Worm (Caenorhabditis elegans) whole organism, young adult: ENCODE results near the gene K02D10.4.
A peak's percentile ranks its signal among the peaks of the same experiment; 100 is the strongest.

Experiments
- C06A6.2 ChIP-seq: fragments of 200-800 bp; sonication (Bioruptor generic); conservative IDR thresholded peaks from 2 replicates; pipeline ENCODE4 v1.3.6; 2022; ENCODE audit warnings: missing genetic modification characterization, missing compliant biosample characterization
- F33H1.4 ChIP-seq: fragments of 200-800 bp; sonication (Bioruptor generic); IDR thresholded peaks from 2 replicates; pipeline ENCODE4 v1.3.6; 2022; ENCODE audit warnings: missing genetic modification reagents, missing genetic modification characterization, missing compliant biosample characterization
- F37B4.10 ChIP-seq: fragments of 200-800 bp; sonication (Bioruptor generic); IDR thresholded peaks from 2 replicates; pipeline ENCODE4 v1.3.6; 2022; ENCODE audit warnings: missing genetic modification characterization, missing compliant biosample characterization
- K11D2.4 ChIP-seq: fragments of 200-800 bp; sonication (Bioruptor generic); IDR thresholded peaks from 2 replicates; pipeline ENCODE4 v1.3.6; 2022; ENCODE audit warnings: missing genetic modification reagents, missing genetic modification characterization, missing compliant biosample characterization
- Y53G8AR.9 ChIP-seq: fragments of 200-800 bp; sonication (Bioruptor generic); conservative IDR thresholded peaks from 2 replicates; pipeline ENCODE4 v1.3.6; 2022; ENCODE audit warnings: missing genetic modification reagents, missing genetic modification characterization, missing compliant biosample characterization
- Y79H2A.3 ChIP-seq: fragments of 200-800 bp; sonication (Bioruptor generic); conservative IDR thresholded peaks from 2 replicates; pipeline ENCODE4 v1.3.6; 2022; ENCODE audit warnings: missing genetic modification reagents, missing genetic modification characterization, missing compliant biosample characterization
- ZK185.1 ChIP-seq: sonication (generic microtip); optimal IDR thresholded peaks from 2 replicates; lab custom pipeline; 2016; ENCODE audit warnings: mild to moderate bottlenecking, missing genetic modification characterization, missing compliant biosample characterization; ENCODE audit not compliant: poor library complexity, severe bottlenecking
- aptf-2 ChIP-seq: fragments of 200-800 bp; sonication (Bioruptor generic); conservative IDR thresholded peaks from 2 replicates; pipeline ENCODE4 v1.3.6; 2022; ENCODE audit warnings: missing genetic modification reagents, missing genetic modification characterization, missing compliant biosample characterization
- aptf-3 ChIP-seq: fragments of 200-800 bp; sonication (Bioruptor generic); IDR thresholded peaks from 2 replicates; pipeline ENCODE4 v1.3.6; 2022; ENCODE audit warnings: missing genetic modification characterization, missing compliant biosample characterization
- cebp-1 ChIP-seq, 2 experiments: fragments of 200-800 bp in 1 of 2; sonication (Bioruptor generic) in 1 of 2; sonication (generic microtip) in 1 of 2; IDR thresholded peaks in 1 of 2; optimal IDR thresholded peaks in 1 of 2; 2 replicates each; pipeline versions ENCODE4 v1.3.6 to Lab custom; 2017 to 2022; ENCODE audit warnings: missing compliant biosample characterization in 2 of 2, missing genetic modification characterization in 2 of 2, mild to moderate bottlenecking in 1 of 2, missing genetic modification reagents in 1 of 2, moderate library complexity in 1 of 2
- ceh-100 ChIP-seq: fragments of 200-800 bp; sonication (Bioruptor generic); IDR thresholded peaks from 2 replicates; pipeline ENCODE4 v1.3.6; 2022; ENCODE audit warnings: missing genetic modification reagents, missing genetic modification characterization, missing compliant biosample characterization
- ceh-27 ChIP-seq: fragments of 200-800 bp; sonication (Bioruptor generic); optimal IDR thresholded peaks from 2 replicates; lab custom pipeline; 2018; ENCODE audit warnings: mild to moderate bottlenecking, missing genetic modification characterization, moderate library complexity, missing compliant biosample characterization
- ceh-40 ChIP-seq: fragments of 200-800 bp; sonication (Bioruptor generic); IDR thresholded peaks from 2 replicates; pipeline ENCODE4 v1.3.6; 2022; ENCODE audit warnings: missing genetic modification characterization, missing compliant biosample characterization
- ceh-58 ChIP-seq: fragments of 200-800 bp; sonication (Bioruptor generic); IDR thresholded peaks from 2 replicates; pipeline ENCODE4 v1.3.6; 2022; ENCODE audit warnings: missing genetic modification characterization, missing compliant biosample characterization
- dox-1 ChIP-seq: fragments of 200-800 bp; sonication (Bioruptor generic); IDR thresholded peaks from 2 replicates; pipeline ENCODE4 v1.3.6; 2022; ENCODE audit warnings: missing genetic modification reagents, missing genetic modification characterization, missing compliant biosample characterization
- dpl-1 ChIP-seq: fragments of 150-350 bp; optimal IDR thresholded peaks from 2 replicates; lab custom pipeline; 2014; ENCODE audit warnings: missing biosample characterization, missing genetic modification reagents, missing genetic modification characterization
- ekl-4 ChIP-seq: fragments of 200-800 bp; sonication (Bioruptor generic); IDR thresholded peaks from 2 replicates; pipeline ENCODE4 v1.3.6; 2022; ENCODE audit warnings: missing genetic modification reagents, missing genetic modification characterization, missing compliant biosample characterization
- ets-4 ChIP-seq: fragments of 200-800 bp; sonication (Bioruptor generic); optimal IDR thresholded peaks from 2 replicates; lab custom pipeline; 2018; ENCODE audit warnings: mild to moderate bottlenecking, missing genetic modification characterization, missing compliant biosample characterization
- gei-17 ChIP-seq: fragments of 200-800 bp; sonication (Bioruptor generic); optimal IDR thresholded peaks from 2 replicates; lab custom pipeline; 2018; ENCODE audit warnings: mild to moderate bottlenecking, missing genetic modification characterization, missing compliant biosample characterization
- hlh-26 ChIP-seq: fragments of 200-800 bp; sonication (Bioruptor generic); conservative IDR thresholded peaks from 2 replicates; pipeline ENCODE4 v1.3.6; 2022; ENCODE audit warnings: missing genetic modification reagents, missing genetic modification characterization, missing compliant biosample characterization
- hmg-1.2 ChIP-seq: fragments of 200-800 bp; sonication (Bioruptor generic); IDR thresholded peaks from 2 replicates; pipeline ENCODE4 v1.3.6; 2022; ENCODE audit warnings: missing genetic modification reagents, missing genetic modification characterization, missing compliant biosample characterization
- hsf-1 ChIP-seq: fragments of 200-800 bp; sonication (Bioruptor generic); IDR thresholded peaks from 2 replicates; pipeline ENCODE4 v1.3.6; 2022; ENCODE audit warnings: missing genetic modification reagents, missing genetic modification characterization, missing compliant biosample characterization
- let-607 ChIP-seq, 2 experiments: fragments of 200-800 bp in 1 of 2; sonication (Bioruptor generic) in 1 of 2; sonication (generic microtip) in 1 of 2; optimal IDR thresholded peaks; 2 replicates each; lab custom pipeline; 2016 to 2018; ENCODE audit warnings: mild to moderate bottlenecking in 2 of 2, missing compliant biosample characterization in 2 of 2, missing genetic modification characterization in 2 of 2, moderate library complexity in 2 of 2, missing genotype in 1 of 2
- lin-26 ChIP-seq: fragments of 200-800 bp; sonication (Bioruptor generic); IDR thresholded peaks from 2 replicates; pipeline ENCODE4 v1.3.6; 2022; ENCODE audit warnings: missing genetic modification reagents, missing genetic modification characterization, missing compliant biosample characterization
- lin-54 ChIP-seq: fragments of 200-800 bp; sonication (Bioruptor generic); optimal IDR thresholded peaks from 2 replicates; lab custom pipeline; 2018; ENCODE audit warnings: mild to moderate bottlenecking, missing genetic modification characterization, missing compliant biosample characterization
- lir-1 ChIP-seq: fragments of 200-800 bp; sonication (Bioruptor generic); conservative IDR thresholded peaks from 2 replicates; pipeline ENCODE4 v1.3.6; 2022; ENCODE audit warnings: missing genetic modification reagents, missing genetic modification characterization, missing compliant biosample characterization
- lsl-1 ChIP-seq: fragments of 200-800 bp; sonication (Bioruptor generic); optimal IDR thresholded peaks from 2 replicates; lab custom pipeline; 2018; ENCODE audit warnings: mild to moderate bottlenecking, missing genetic modification characterization, moderate library complexity, missing compliant biosample characterization
- lsy-27 ChIP-seq: sonication (generic microtip); optimal IDR thresholded peaks from 2 replicates; lab custom pipeline; 2017; ENCODE audit warnings: missing genetic modification characterization, mild to moderate bottlenecking, missing compliant biosample characterization, antibody characterized with exemption, missing genotype, borderline replicate concordance; ENCODE audit not compliant: insufficient read depth
- madf-10 ChIP-seq: sonication (generic microtip); optimal IDR thresholded peaks from 2 replicates; lab custom pipeline; 2016; ENCODE audit warnings: mild to moderate bottlenecking, missing genetic modification characterization, missing compliant biosample characterization
- madf-6 ChIP-seq: fragments of 200-800 bp; sonication (Bioruptor generic); IDR thresholded peaks from 2 replicates; pipeline ENCODE4 v1.3.6; 2022; ENCODE audit warnings: missing genetic modification reagents, missing genetic modification characterization, missing compliant biosample characterization
- mcd-1 ChIP-seq: fragments of 200-800 bp; sonication (Bioruptor generic); IDR thresholded peaks from 2 replicates; pipeline ENCODE4 v1.3.6; 2022; ENCODE audit warnings: missing genetic modification reagents, missing genetic modification characterization, missing compliant biosample characterization
- nfya-2 ChIP-seq: fragments of 200-800 bp; sonication (Bioruptor generic); IDR thresholded peaks from 2 replicates; pipeline ENCODE4 v1.3.6; 2022; ENCODE audit warnings: missing genetic modification reagents, missing genetic modification characterization, missing compliant biosample characterization
- nhr-80 ChIP-seq: sonication (generic microtip); optimal IDR thresholded peaks from 2 replicates; lab custom pipeline; 2016; ENCODE audit warnings: missing genetic modification characterization, missing compliant biosample characterization
- nhr-90 ChIP-seq: sonication (generic microtip); optimal IDR thresholded peaks from 2 replicates; lab custom pipeline; 2016; ENCODE audit warnings: missing genotype, mild to moderate bottlenecking, missing genetic modification characterization, missing compliant biosample characterization
- pbrm-1 ChIP-seq: fragments of 200-800 bp; sonication (Bioruptor generic); IDR thresholded peaks from 2 replicates; pipeline ENCODE4 v1.3.6; 2022; ENCODE audit warnings: missing genetic modification reagents, missing genetic modification characterization, missing compliant biosample characterization
- rcor-1 ChIP-seq: fragments of 200-800 bp; sonication (Bioruptor generic); IDR thresholded peaks from 2 replicates; pipeline ENCODE4 v1.3.6; 2022; ENCODE audit warnings: missing genetic modification reagents, missing genetic modification characterization, missing compliant biosample characterization
- repo-1 ChIP-seq: sonication (generic microtip); optimal IDR thresholded peaks from 2 replicates; lab custom pipeline; 2017; ENCODE audit warnings: mild to moderate bottlenecking, missing genetic modification characterization, missing compliant biosample characterization
- sdz-38 ChIP-seq: sonication (generic microtip); optimal IDR thresholded peaks from 2 replicates; lab custom pipeline; 2016; ENCODE audit warnings: missing genotype, missing genetic modification characterization, missing compliant biosample characterization
- snpc-4 ChIP-seq, 5 experiments: fragments of 150-350 bp in 1 of 5; sonication (generic microtip) in 4 of 5; optimal IDR thresholded peaks; 2 replicates each; lab custom pipeline; 2014 to 2018; ENCODE audit warnings: missing genetic modification characterization in 5 of 5, missing biosample characterization in 3 of 5, antibody characterized with exemption in 2 of 5, mild to moderate bottlenecking in 2 of 5, missing compliant biosample characterization in 2 of 5, missing genotype in 2 of 5, moderate library complexity in 2 of 5, missing genetic modification reagents in 1 of 5
- somi-1 ChIP-seq: fragments of 200-800 bp; sonication (Bioruptor generic); optimal IDR thresholded peaks from 2 replicates; lab custom pipeline; 2018; ENCODE audit warnings: mild to moderate bottlenecking, missing genetic modification characterization, missing compliant biosample characterization
- tbp1 ChIP-seq: fragments of 200-800 bp; sonication (Bioruptor generic); optimal IDR thresholded peaks from 2 replicates; lab custom pipeline; 2018; ENCODE audit warnings: mild to moderate bottlenecking, missing genetic modification characterization, missing compliant biosample characterization
- zfh-2 ChIP-seq: fragments of 200-800 bp; sonication (Bioruptor generic); conservative IDR thresholded peaks from 2 replicates; pipeline ENCODE4 v1.3.6; 2022; ENCODE audit warnings: missing genetic modification reagents, missing genetic modification characterization, missing compliant biosample characterization
- ztf-26 ChIP-seq: sonication (generic microtip); optimal IDR thresholded peaks from 2 replicates; lab custom pipeline; 2017; ENCODE audit warnings: missing genetic modification characterization, missing compliant biosample characterization
- ztf-6 ChIP-seq: fragments of 200-800 bp; sonication (Bioruptor generic); IDR thresholded peaks from 2 replicates; pipeline ENCODE4 v1.3.6; 2022; ENCODE audit warnings: missing genetic modification reagents, missing genetic modification characterization, missing compliant biosample characterization

Gene K02D10.4

ce11 chrIII:8795595-8796141, 15.9 kb upstream of the K02D10.4 start (continued):
- TF ChIP-seq nfya-2 (GFP tag; lab: Robert Waterston, UW) (no peak), F33H1.4 (GFP tag; lab: Robert Waterston, UW) (no peak), Y53G8AR.9 (GFP tag; lab: Robert Waterston, UW) (no peak), madf-6 (peak; percentile 34; the same call in 1 of the 2 replicates), hlh-26 (GFP tag; lab: Robert Waterston, UW) (no peak), ets-4 (GFP tag; lab: Kevin White, UChicago) (peak; percentile 61), pbrm-1 (GFP tag; lab: Robert Waterston, UW) (peak; percentile 71; the same call in 1 of the 2 replicates), aptf-3 (GFP tag; lab: Robert Waterston, UW) (no peak), aptf-2 (GFP tag; lab: Robert Waterston, UW) (0 out of 2 replicates have a peak, but pooled peaks have one; percentile 59)

ce11 chrIII:8794793-8795192, 15.0 kb upstream of the K02D10.4 start:
- TF ChIP-seq cebp-1 (GFP tag; IDR thresholded peaks at IDR 0.05; lab: Robert Waterston, UW): 0 out of 2 replicates have a peak, but pooled peaks have one; percentile 9
- peak; percentile 73 for TF ChIP-seq cebp-1 (tag; optimal IDR thresholded peaks at IDR 0.05; lab: Kevin White, UChicago)
- TF ChIP-seq K11D2.4 (GFP tag; lab: Robert Waterston, UW): peak; percentile 70; the same call in 1 of the 2 replicates
- 0 out of 2 replicates have a peak, but pooled peaks have one; percentile 29 for TF ChIP-seq lir-1 (GFP tag; lab: Robert Waterston, UW)
- peak; percentile 10 for TF ChIP-seq lsl-1 (GFP tag; lab: Kevin White, UChicago)
- peak; percentile 63 for TF ChIP-seq ceh-27 (GFP tag; lab: Kevin White, UChicago)
- TF ChIP-seq mcd-1: peak; percentile 37
- TF ChIP-seq ZK185.1 (tag; lab: Kevin White, UChicago): peak; percentile 48
- TF ChIP-seq hmg-1.2 (GFP tag; lab: Robert Waterston, UW): peak; percentile 86
- peak; percentile 43 for TF ChIP-seq tbp1 (GFP tag; lab: Kevin White, UChicago)
- no peak for TF ChIP-seq snpc-4 (GFP tag; optimal IDR thresholded peaks at IDR 0.05; lab: Kevin White, UChicago)
- peak in 3 of 4 experiments; percentile 43 to 72 (median 64) for TF ChIP-seq snpc-4 (tag; optimal IDR thresholded peaks at IDR 0.05; lab: Kevin White, UChicago)
- TF ChIP-seq madf-10 (tag; lab: Kevin White, UChicago): peak; percentile 37
- peak; percentile 84 for TF ChIP-seq dox-1 (GFP tag; lab: Robert Waterston, UW)
- TF ChIP-seq ceh-100: peak; percentile 64
- TF ChIP-seq pbrm-1 (GFP tag; lab: Robert Waterston, UW): peak; percentile 49; the same call in 1 of the 2 replicates
- TF ChIP-seq zfh-2: peak; percentile 83
- TF ChIP-seq rcor-1 (GFP tag; lab: Robert Waterston, UW): 0 out of 2 replicates have a peak, but pooled peaks have one; percentile 23
- TF ChIP-seq sdz-38 (tag; lab: Kevin White, UChicago): no peak
- peak; percentile 45; the same call in 1 of the 2 replicates for TF ChIP-seq ekl-4 (GFP tag; lab: Robert Waterston, UW)
- TF ChIP-seq C06A6.2 (GFP tag; lab: Robert Waterston, UW): 0 out of 2 replicates have a peak, but pooled peaks have one; percentile 25
- TF ChIP-seq repo-1 (tag; lab: Kevin White, UChicago): no peak
- 0 out of 2 replicates have a peak, but pooled peaks have one; percentile 42 for TF ChIP-seq Y53G8AR.9 (GFP tag; lab: Robert Waterston, UW)
- TF ChIP-seq dpl-1 (GFP tag; lab: Kevin White, UChicago): no peak
- TF ChIP-seq somi-1 (GFP tag; lab: Kevin White, UChicago): no peak
- peak; percentile 57 for TF ChIP-seq ztf-26 (tag; lab: Kevin White, UChicago)
- no peak for TF ChIP-seq F37B4.10 (GFP tag; lab: Robert Waterston, UW)
- peak; percentile 69 for TF ChIP-seq hsf-1
- 0 out of 2 replicates have a peak, but pooled peaks have one; percentile 48 for TF ChIP-seq lin-26 (GFP tag; lab: Robert Waterston, UW)
- peak; percentile 24; the same call in 1 of the 2 replicates for TF ChIP-seq Y79H2A.3 (GFP tag; lab: Robert Waterston, UW)
- TF ChIP-seq ceh-58 (GFP tag; lab: Robert Waterston, UW): no peak
- peak; percentile 88 for TF ChIP-seq nhr-80 (tag; lab: Kevin White, UChicago)
- no peak for TF ChIP-seq gei-17 (GFP tag; lab: Kevin White, UChicago)
- TF ChIP-seq nhr-90 (tag; lab: Kevin White, UChicago): peak; percentile 44
- TF ChIP-seq lin-54 (GFP tag; lab: Kevin White, UChicago): peak; percentile 64
- no peak for TF ChIP-seq let-607 (tag; optimal IDR thresholded peaks at IDR 0.05; lab: Kevin White, UChicago)
- no peak for TF ChIP-seq ztf-6 (GFP tag; lab: Robert Waterston, UW)
- no peak for TF ChIP-seq ceh-40 (GFP tag; lab: Robert Waterston, UW)
- TF ChIP-seq lsy-27 (tag; lab: Kevin White, UChicago): no peak
